Worm (Caenorhabditis elegans) whole organism, L4 larva: ENCODE measurements around the gene sdz-24.

Source experiments
- F10B5.3 ChIP-seq: sonication (generic microtip); optimal IDR thresholded peaks from 2 replicates; lab custom pipeline; 2016; ENCODE audit warnings: mild to moderate bottlenecking, missing genetic modification characterization, missing compliant biosample characterization
- R02D3.7 ChIP-seq: fragments of 150-350 bp; sonication (generic microtip); optimal IDR thresholded peaks from 3 replicates; lab custom pipeline; 2014; ENCODE audit warnings: missing biosample characterization, missing genetic modification characterization
- Y5F2A.4 ChIP-seq: fragments of 200-800 bp; sonication (Bioruptor generic); optimal IDR thresholded peaks from 2 replicates; lab custom pipeline; 2018; ENCODE audit warnings: mild to moderate bottlenecking, missing genetic modification characterization, missing compliant biosample characterization
- aha-1 ChIP-seq: fragments of 150-350 bp; peaks from one replicate; lab custom pipeline; 2014; ENCODE audit warnings: missing biosample characterization, missing genetic modification characterization
- aly-2 ChIP-seq: sonication (generic microtip); optimal IDR thresholded peaks from 2 replicates; lab custom pipeline; 2018; ENCODE audit warnings: missing biosample characterization, missing genetic modification characterization
- arid-1 ChIP-seq: fragments of 200-800 bp; sonication (Bioruptor generic); conservative IDR thresholded peaks from 2 replicates; pipeline ENCODE4 v1.3.6; 2022; ENCODE audit warnings: missing genetic modification reagents, missing genetic modification characterization, missing compliant biosample characterization
- ceh-62 ChIP-seq: sonication (generic microtip); optimal IDR thresholded peaks from 2 replicates; lab custom pipeline; 2017; ENCODE audit warnings: missing biosample characterization, missing genetic modification characterization
- cey-2 ChIP-seq: sonication (generic microtip); optimal IDR thresholded peaks from 3 replicates; lab custom pipeline; 2017; ENCODE audit warnings: missing genetic modification characterization, mild to moderate bottlenecking, missing compliant biosample characterization, antibody characterized with exemption, borderline replicate concordance; ENCODE audit not compliant: insufficient read depth
- dmd-6 ChIP-seq: fragments of 200-800 bp; sonication (Bioruptor generic); IDR thresholded peaks from 2 replicates; pipeline ENCODE4 v1.3.6; 2022; ENCODE audit warnings: missing genetic modification reagents, missing genetic modification characterization, missing compliant biosample characterization
- dmd-9 ChIP-seq: fragments of 200-800 bp; sonication (Bioruptor generic); IDR thresholded peaks from 2 replicates; pipeline ENCODE4 v1.3.6; 2022; ENCODE audit warnings: missing genetic modification reagents, missing genetic modification characterization, missing compliant biosample characterization
- egl-27 ChIP-seq: sonication (generic microtip); optimal IDR thresholded peaks from 3 replicates; lab custom pipeline; 2017; ENCODE audit warnings: missing biosample characterization, missing genetic modification reagents, missing genetic modification characterization
- hlh-11 ChIP-seq: fragments of 200-800 bp; sonication (Bioruptor generic); optimal IDR thresholded peaks from 2 replicates; lab custom pipeline; 2018; ENCODE audit warnings: mild to moderate bottlenecking, missing genetic modification characterization, missing compliant biosample characterization
- lim-7 ChIP-seq: fragments of 200-800 bp; sonication (Bioruptor generic); IDR thresholded peaks from 2 replicates; pipeline ENCODE4 v1.3.6; 2022; ENCODE audit warnings: missing genetic modification characterization, missing compliant biosample characterization
- lin-1 ChIP-seq: fragments of 200-800 bp; sonication (Bioruptor generic); IDR thresholded peaks from 2 replicates; pipeline ENCODE4 v1.3.6; 2022; ENCODE audit warnings: missing genetic modification reagents, missing genetic modification characterization, missing compliant biosample characterization
- lin-13 ChIP-seq: fragments of 150-350 bp; optimal IDR thresholded peaks from 2 replicates; lab custom pipeline; 2014; ENCODE audit warnings: missing biosample characterization, missing genetic modification reagents, missing genetic modification characterization
- lin-29 ChIP-seq: fragments of 200-800 bp; sonication (Bioruptor generic); IDR thresholded peaks from 2 replicates; pipeline ENCODE4 v1.3.6; 2022; ENCODE audit warnings: missing genetic modification reagents, missing genetic modification characterization, missing compliant biosample characterization
- lin-38 ChIP-seq: fragments of 200-800 bp; sonication (Bioruptor generic); IDR thresholded peaks from 2 replicates; pipeline ENCODE4 v1.3.6; 2022; ENCODE audit warnings: missing genetic modification reagents, missing genetic modification characterization, missing compliant biosample characterization
- mdl-1 ChIP-seq, 2 experiments: fragments of 150-350 bp in 1 of 2; sonication (generic microtip) in 1 of 2; optimal IDR thresholded peaks; 2 replicates each; lab custom pipeline; 2014 to 2017; ENCODE audit warnings: missing biosample characterization in 2 of 2, missing genetic modification characterization in 2 of 2
- mes-2 ChIP-seq: sonication (generic microtip); optimal IDR thresholded peaks from 2 replicates; lab custom pipeline; 2016; ENCODE audit warnings: missing genotype, mild to moderate bottlenecking, missing genetic modification characterization, missing compliant biosample characterization; ENCODE audit not compliant: poor library complexity, severe bottlenecking
- nhr-102 ChIP-seq: sonication (generic microtip); optimal IDR thresholded peaks from 2 replicates; lab custom pipeline; 2016; ENCODE audit warnings: mild to moderate bottlenecking, missing genetic modification characterization, moderate library complexity, missing compliant biosample characterization
- pqm-1 ChIP-seq: sonication (generic microtip); optimal IDR thresholded peaks from 2 replicates; lab custom pipeline; 2017; ENCODE audit warnings: missing biosample characterization, missing genetic modification characterization
- snpc-4 ChIP-seq: fragments of 150-350 bp; optimal IDR thresholded peaks from 2 replicates; lab custom pipeline; 2014; ENCODE audit warnings: missing biosample characterization, missing genetic modification characterization
- tra-1 ChIP-seq: fragments of 200-800 bp; sonication (Bioruptor generic); IDR thresholded peaks from 2 replicates; pipeline ENCODE4 v1.3.6; 2022; ENCODE audit warnings: missing genetic modification reagents, missing genetic modification characterization, missing compliant biosample characterization
- unc-130 ChIP-seq: sonication (generic microtip); optimal IDR thresholded peaks from 2 replicates; lab custom pipeline; 2016; ENCODE audit warnings: missing genetic modification reagents, missing genetic modification characterization, missing compliant biosample characterization
- unc-39 ChIP-seq: sonication (generic microtip); optimal IDR thresholded peaks from 2 replicates; lab custom pipeline; 2017; ENCODE audit warnings: missing biosample characterization, missing genetic modification characterization
- unc-62 ChIP-seq, 3 experiments: fragments of 150-350 bp in 1 of 3; sonication (generic microtip); optimal IDR thresholded peaks in 2 of 3; peaks in 1 of 3; 1 replicate in 1 of 3; 2 replicates in 2 of 3; lab custom pipeline; 2014 to 2017; ENCODE audit warnings: missing biosample characterization in 3 of 3, missing genetic modification characterization in 3 of 3, missing genetic modification reagents in 3 of 3, missing genotype in 1 of 3
- vab-7 ChIP-seq: fragments of 200-800 bp; sonication (Bioruptor generic); IDR thresholded peaks from 2 replicates; pipeline ENCODE4 v1.3.6; 2022; ENCODE audit warnings: missing genetic modification reagents, missing genetic modification characterization, missing compliant biosample characterization

The sdz-24 gene

DNA sequence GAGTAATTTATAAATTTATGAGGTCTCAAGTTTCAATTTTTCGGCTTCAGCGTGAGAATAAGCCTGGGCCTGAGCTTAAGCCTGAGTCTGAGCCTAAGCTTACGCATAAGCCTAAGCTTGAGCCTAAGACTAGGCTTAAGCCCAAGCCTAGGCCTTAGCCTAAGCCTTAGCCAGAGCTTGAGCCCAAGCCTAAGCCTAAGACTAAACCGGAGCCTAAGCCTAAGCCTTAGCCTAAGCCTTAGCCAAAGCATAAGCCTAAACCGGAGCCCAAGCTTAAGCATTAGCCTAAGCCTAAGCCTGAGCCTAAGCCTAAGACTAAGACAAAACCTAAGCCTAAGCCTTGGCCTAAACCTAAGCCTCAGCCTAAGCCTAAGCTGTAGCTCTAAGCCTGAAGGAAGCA lies 14.7 kb upstream of the sdz-24 start:
- TF ChIP-seq pqm-1 (tag; lab: Kevin White, UChicago) (no peak), Y5F2A.4 (no peak), cey-2 (tag; lab: Kevin White, UChicago) (no peak), aly-2 (tag; lab: Kevin White, UChicago) (no peak)

DNA sequence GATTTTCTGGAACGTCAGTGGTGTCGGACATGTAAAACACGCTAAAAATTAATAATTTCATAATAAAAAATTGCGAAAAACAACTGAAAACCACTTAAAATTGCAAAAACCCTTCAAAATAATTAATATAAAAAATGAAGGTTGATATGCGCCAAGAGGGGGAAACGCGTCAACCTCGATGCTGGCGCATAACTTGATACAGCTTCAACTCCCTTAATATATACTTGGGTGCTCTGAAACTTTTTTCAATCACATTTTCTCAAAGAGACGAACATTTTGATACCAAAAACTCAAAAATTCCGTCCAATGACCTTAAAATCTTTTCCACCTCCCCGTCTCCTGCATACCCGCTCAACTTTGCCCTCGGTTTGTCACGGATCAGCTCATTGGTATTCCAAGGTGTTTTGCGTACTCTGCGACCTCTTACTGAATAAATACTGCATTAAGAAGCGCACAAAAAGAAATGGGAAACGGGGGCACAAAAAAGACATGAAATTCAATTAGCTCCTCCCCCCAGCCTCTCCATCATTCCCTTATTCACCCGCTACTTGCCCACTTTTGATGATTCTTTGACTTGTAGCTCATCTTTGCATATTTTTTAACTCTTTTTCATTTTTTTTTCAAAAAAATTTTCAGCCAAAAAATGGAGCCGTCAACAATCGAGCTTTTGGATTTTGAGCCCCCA lies 8.0 kb upstream of the sdz-24 start, which contains the start of the genes K07E8.7 and frpr-14:
K07E8.7 (minus strand) TSS at position 47 of the 685 bp plus-strand sequence.
frpr-14 (plus strand) TSS at position 635 of the 685 bp plus-strand sequence.
- TF ChIP-seq mes-2 (tag; lab: Kevin White, UChicago): peak; percentile 32
- TF ChIP-seq aha-1 (tag; lab: Kevin White, UChicago): peak; percentile 24
- no peak for TF ChIP-seq arid-1 (GFP tag; lab: Robert Waterston, UW)
- TF ChIP-seq lin-38 (GFP tag; lab: Robert Waterston, UW): peak; percentile 46

DNA sequence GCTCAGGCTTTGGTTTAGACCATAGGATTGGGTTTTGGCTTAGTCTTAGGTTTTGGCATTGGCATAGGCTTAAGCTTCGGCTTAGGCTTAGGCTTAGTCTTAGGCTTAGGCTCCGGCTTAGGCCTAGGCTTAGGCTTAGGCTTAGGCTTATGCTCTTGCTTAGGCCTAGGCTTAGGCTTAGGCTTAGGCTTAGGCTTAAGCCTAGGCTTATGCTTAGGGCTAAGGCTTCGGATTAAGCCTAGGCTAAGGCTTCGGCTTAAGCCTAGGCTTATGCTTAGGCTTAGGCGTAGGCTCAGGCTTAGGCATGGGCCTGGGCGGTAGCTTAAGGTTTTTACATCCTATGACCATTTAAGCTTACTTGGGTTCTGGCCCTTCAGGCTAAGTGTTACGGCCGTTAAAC lies 7.1 kb upstream of the sdz-24 start:
- TF ChIP-seq lin-29 (no peak), unc-62 (GFP tag; optimal IDR thresholded peaks at IDR 0.05 in 1 of 2; lab: Kevin White, UChicago) (peak in 1 of 2 experiments; percentile 12), unc-62 (tag; optimal IDR thresholded peaks at IDR 0.05; lab: Kevin White, UChicago) (no peak), lin-13 (GFP tag; lab: Kevin White, UChicago) (no peak)

DNA sequence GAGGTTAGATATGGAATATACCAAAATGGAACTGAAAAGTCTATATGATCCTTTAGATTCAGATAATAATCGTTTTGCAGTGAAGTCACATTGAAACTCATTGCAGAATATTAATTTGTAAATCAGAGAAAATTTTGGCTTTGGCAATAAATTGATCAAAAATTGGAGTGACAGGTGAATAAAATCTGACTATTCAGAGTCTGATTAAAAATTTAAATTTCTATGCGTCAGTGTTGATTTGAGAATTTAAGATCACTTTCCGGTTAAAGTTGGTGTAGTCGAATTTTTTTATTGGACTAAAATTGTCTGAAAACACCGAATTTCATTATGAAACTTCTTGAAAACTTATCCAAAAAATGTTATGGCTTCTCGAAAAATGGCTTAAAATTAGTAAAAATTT lies 3.2 kb downstream of the sdz-24 start, which contains the start of gene sri-45:
sri-45 (minus strand) TSS at position 101 of the 400 bp plus-strand sequence.
- TF ChIP-seq vab-7 (no peak), hlh-11 (tag; lab: Kevin White, UChicago) (no peak), aha-1 (tag; lab: Kevin White, UChicago) (peak; percentile 36)
- TF ChIP-seq, all 104 proteins: peak for 1

DNA sequence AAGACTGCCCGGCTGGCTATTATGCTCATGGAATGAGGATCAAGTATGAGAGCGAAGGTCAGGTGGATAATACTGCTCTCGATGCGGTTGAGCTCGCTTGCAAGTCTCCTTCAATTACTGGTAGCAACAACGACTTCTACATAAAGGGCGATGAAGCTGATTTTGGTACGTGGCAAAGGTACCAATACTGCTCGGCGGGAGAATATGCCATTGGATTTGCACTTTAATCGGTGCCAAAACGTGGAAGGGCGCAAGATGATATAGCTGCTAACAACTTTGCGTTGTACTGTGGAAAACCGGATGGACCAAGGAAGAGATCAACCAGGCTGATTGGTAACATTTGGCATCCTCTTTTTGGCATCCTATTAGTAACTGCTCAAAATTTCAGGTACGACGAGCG lies 9.4 kb downstream of the sdz-24 start:
- TF ChIP-seq unc-62 (GFP tag; optimal IDR thresholded peaks at IDR 0.05 in 1 of 2; lab: Kevin White, UChicago): peak in 1 of 2 experiments; percentile 68
- TF ChIP-seq unc-62 (tag; optimal IDR thresholded peaks at IDR 0.05; lab: Kevin White, UChicago): no peak
- TF ChIP-seq tra-1: no peak
- no peak for TF ChIP-seq dmd-9
- no peak for TF ChIP-seq nhr-102
- TF ChIP-seq unc-130 (GFP tag; lab: Kevin White, UChicago): no peak
- no peak for TF ChIP-seq lin-1 (GFP tag; lab: Robert Waterston, UW)

DNA sequence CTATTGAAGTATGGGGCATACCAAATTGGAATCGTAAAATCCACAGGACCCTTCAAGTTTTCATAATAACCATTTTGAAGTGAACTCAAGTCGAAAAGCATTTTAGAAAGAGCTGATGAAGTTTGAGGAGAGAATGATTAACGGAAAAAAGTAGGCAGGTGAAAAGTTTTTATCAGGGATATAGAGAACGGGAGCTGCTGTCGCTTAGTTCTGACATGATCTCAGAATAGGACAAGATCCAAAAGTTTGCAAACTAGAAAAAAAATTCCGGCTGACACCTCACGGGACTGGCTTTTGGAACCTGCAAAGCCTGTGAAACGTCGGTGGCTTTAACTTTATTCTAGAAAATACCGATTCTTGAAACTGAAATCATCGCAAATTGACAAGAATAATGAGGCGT lies 12.6 kb downstream of the sdz-24 start, which contains the start of gene sri-46:
sri-46 (minus strand) TSS at position 101 of the 400 bp plus-strand sequence.
- TF ChIP-seq ceh-62 (tag; lab: Kevin White, UChicago): no peak
- no peak for TF ChIP-seq snpc-4 (tag; lab: Kevin White, UChicago)
- no peak for TF ChIP-seq dmd-6 (GFP tag; lab: Robert Waterston, UW)
- no peak for TF ChIP-seq F10B5.3 (tag; lab: Kevin White, UChicago)
- TF ChIP-seq, all 104 proteins: peak for 0

DNA sequence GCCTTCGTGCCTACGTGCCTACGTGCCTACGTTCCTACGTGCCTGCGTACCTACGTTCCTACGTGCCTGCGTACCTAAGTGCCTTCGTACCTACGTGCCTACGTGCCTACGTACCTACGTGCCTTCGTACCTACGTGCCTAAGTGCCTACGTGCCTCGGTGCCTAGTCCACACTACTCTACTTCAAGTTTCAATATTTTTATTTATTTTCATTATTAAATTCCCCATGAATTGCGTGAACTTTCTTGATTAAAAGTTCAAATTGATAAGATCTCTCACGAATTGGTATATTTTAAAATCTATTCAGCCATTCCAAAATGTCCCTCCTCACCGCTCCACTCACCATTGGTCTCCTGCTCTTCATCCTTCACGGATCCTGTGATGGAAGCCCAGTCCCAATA lies 15.6 kb downstream of the sdz-24 start, which contains the start of gene Y39F10C.3:
Y39F10C.3 (plus strand) TSS at position 301 of the 400 bp plus-strand sequence.
- TF ChIP-seq unc-62 (GFP tag; optimal IDR thresholded peaks at IDR 0.05 in 1 of 2; lab: Kevin White, UChicago): peak in 1 of 2 experiments; percentile 66
- TF ChIP-seq unc-62 (tag; optimal IDR thresholded peaks at IDR 0.05; lab: Kevin White, UChicago): no peak
- TF ChIP-seq mes-2 (tag; lab: Kevin White, UChicago): no peak
- TF ChIP-seq, all 104 proteins: peak for 1

DNA sequence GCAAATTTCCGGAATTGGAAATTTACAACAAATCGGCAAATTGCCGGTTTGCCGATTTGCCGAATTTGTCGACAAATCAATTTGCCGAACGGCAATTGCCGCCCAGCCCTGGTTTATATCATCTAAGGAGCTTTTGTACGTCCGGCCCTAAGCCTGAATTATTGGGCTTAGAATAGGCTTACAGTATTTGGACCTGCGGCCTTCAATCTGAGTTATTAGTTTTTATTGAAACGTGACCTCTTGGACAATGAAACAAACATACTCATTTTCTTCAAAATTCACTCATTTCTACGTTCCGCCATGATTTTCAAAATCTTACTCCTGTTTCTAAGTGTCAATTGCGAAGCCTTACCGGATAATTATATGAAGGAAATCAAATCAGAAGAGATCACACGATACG lies 16.8 kb downstream of the sdz-24 start, which contains the start of gene Y39F10C.1:
Y39F10C.1 (plus strand) TSS at position 301 of the 400 bp plus-strand sequence.
- TF ChIP-seq R02D3.7 (tag; lab: Kevin White, UChicago) (no peak), lin-1 (GFP tag; lab: Robert Waterston, UW) (no peak), unc-130 (GFP tag; lab: Kevin White, UChicago) (no peak), dmd-9 (no peak), mdl-1 (tag; optimal IDR thresholded peaks at IDR 0.05; lab: Kevin White, UChicago) (no peak), unc-39 (tag; lab: Kevin White, UChicago) (no peak), egl-27 (tag; lab: Kevin White, UChicago) (no peak), lim-7 (GFP tag; lab: Robert Waterston, UW) (no peak)
